Fruit fly (Drosophila melanogaster) whole organism, embryonic: ENCODE results near the gene Dpm3.
A peak's percentile ranks its signal among the peaks of the same experiment; 100 is the strongest.

ENCODE experiments used
- Bgb ChIP-seq: fragments of 200-800 bp; sonication (Bioruptor generic); IDR thresholded peaks from 2 replicates; pipeline ENCODE4 v1.3.6; 2022; ENCODE audit warnings: missing biosample characterization, missing genetic modification characterization; ENCODE audit not compliant: partially characterized antibody
- CG10565 ChIP-seq: fragments of 200-800 bp; sonication (Bioruptor generic); optimal IDR thresholded peaks from 3 replicates; lab custom pipeline; 2016; ENCODE audit warnings: missing biosample characterization, mild to moderate bottlenecking, missing genetic modification characterization
- CG14050 ChIP-seq: fragments of 200-800 bp; sonication (Bioruptor generic); IDR thresholded peaks from 3 replicates; pipeline ENCODE4 v1.3.6; 2022; ENCODE audit warnings: missing biosample characterization, missing genetic modification characterization
- CG14965 ChIP-seq: fragments of 200-800 bp; sonication (Bioruptor generic); optimal IDR thresholded peaks from 2 replicates; lab custom pipeline; 2016; ENCODE audit warnings: missing biosample characterization, missing genetic modification characterization, borderline replicate concordance
- CG15073 ChIP-seq: fragments of 200-800 bp; sonication (Bioruptor generic); optimal IDR thresholded peaks from 2 replicates; lab custom pipeline; 2016; ENCODE audit warnings: missing biosample characterization, missing genetic modification characterization
- CG16779 ChIP-seq: fragments of 200-800 bp; sonication (Bioruptor generic); IDR thresholded peaks from 2 replicates; pipeline ENCODE4 v1.3.6; 2022; ENCODE audit warnings: missing biosample characterization, missing genetic modification characterization
- CG17359 ChIP-seq: fragments of 200-800 bp; sonication (Bioruptor generic); optimal IDR thresholded peaks from 3 replicates; lab custom pipeline; 2018; ENCODE audit warnings: missing biosample characterization, mild to moderate bottlenecking, missing genetic modification characterization, moderate library complexity
- CG17912 ChIP-seq: fragments of 200-800 bp; sonication (Bioruptor generic); optimal IDR thresholded peaks from 2 replicates; lab custom pipeline; 2018; ENCODE audit warnings: missing biosample characterization, mild to moderate bottlenecking, missing genetic modification characterization
- CG3281 ChIP-seq: fragments of 200-800 bp; sonication (Bioruptor generic); optimal IDR thresholded peaks from 3 replicates; lab custom pipeline; 2017; ENCODE audit warnings: missing biosample characterization, mild to moderate bottlenecking, missing genetic modification characterization
- CG6765 ChIP-seq: fragments of 200-800 bp; sonication (Bioruptor generic); optimal IDR thresholded peaks from 3 replicates; lab custom pipeline; 2017; ENCODE audit warnings: missing biosample characterization, mild to moderate bottlenecking, missing genetic modification characterization
- CG7839 ChIP-seq: fragments of 200-800 bp; sonication (Bioruptor generic); optimal IDR thresholded peaks from 3 replicates; lab custom pipeline; 2018; ENCODE audit warnings: missing biosample characterization, mild to moderate bottlenecking, missing genetic modification characterization, moderate library complexity
- CG7963 ChIP-seq: fragments of 200-800 bp; sonication (Bioruptor generic); IDR thresholded peaks from 3 replicates; pipeline ENCODE4 v1.3.6; 2022; ENCODE audit warnings: missing biosample characterization, missing genetic modification characterization; ENCODE audit not compliant: partially characterized antibody
- CG7987 ChIP-seq: fragments of 200-800 bp; sonication (Bioruptor generic); optimal IDR thresholded peaks from 2 replicates; lab custom pipeline; 2018; ENCODE audit warnings: missing biosample characterization, mild to moderate bottlenecking, missing genetic modification characterization, moderate library complexity
- CG9609 ChIP-seq: fragments of 200-800 bp; sonication (Bioruptor generic); optimal IDR thresholded peaks from 3 replicates; lab custom pipeline; 2016; ENCODE audit warnings: missing biosample characterization, missing genetic modification characterization
- CG9727 ChIP-seq: fragments of 200-800 bp; sonication (Bioruptor generic); optimal IDR thresholded peaks from 3 replicates; lab custom pipeline; 2017; ENCODE audit warnings: missing biosample characterization, mild to moderate bottlenecking, missing genetic modification characterization
- Dad ChIP-seq: fragments of 200-800 bp; sonication (Bioruptor generic); optimal IDR thresholded peaks from 3 replicates; lab custom pipeline; 2016; ENCODE audit warnings: missing biosample characterization, missing genetic modification characterization
- Doc2 ChIP-seq: fragments of 200-800 bp; sonication (Bioruptor generic); IDR thresholded peaks from 2 replicates; pipeline ENCODE4 v1.3.6; 2022; ENCODE audit warnings: missing biosample characterization, missing genetic modification characterization
- E2f1 ChIP-seq: fragments of 200-800 bp; sonication (Bioruptor generic); IDR thresholded peaks from 2 replicates; pipeline ENCODE4 v1.3.6; 2022; ENCODE audit warnings: missing biosample characterization, missing genetic modification characterization
- ERR ChIP-seq: fragments of 200-800 bp; sonication (Bioruptor generic); optimal IDR thresholded peaks from 2 replicates; lab custom pipeline; 2016; ENCODE audit warnings: missing biosample characterization, missing genetic modification characterization
- Hr39 ChIP-seq: fragments of >200 bp; optimal IDR thresholded peaks from 2 replicates; lab custom pipeline; 2017
- Lhr ChIP-seq: fragments of 200-800 bp; sonication (Bioruptor generic); optimal IDR thresholded peaks from 3 replicates; lab custom pipeline; 2017; ENCODE audit warnings: mild to moderate bottlenecking, missing biosample characterization, missing genetic modification reagents, missing genetic modification characterization
- Mad ChIP-seq: fragments of 200-800 bp; sonication (Bioruptor generic); optimal IDR thresholded peaks from 2 replicates; lab custom pipeline; 2016; ENCODE audit warnings: missing biosample characterization, missing genetic modification characterization
- Poxn ChIP-seq: fragments of 200-800 bp; sonication (Bioruptor generic); IDR thresholded peaks from 2 replicates; pipeline ENCODE4 v1.3.6; 2022; ENCODE audit warnings: missing biosample characterization, missing genetic modification characterization
- Scr ChIP-seq: fragments of 200-800 bp; sonication (Bioruptor generic); IDR thresholded peaks from 2 replicates; pipeline ENCODE4 v1.3.6; 2022; ENCODE audit warnings: missing biosample characterization, missing genetic modification characterization; ENCODE audit not compliant: partially characterized antibody
- Sox100B ChIP-seq: fragments of 200-800 bp; sonication (Bioruptor generic); optimal IDR thresholded peaks from 3 replicates; lab custom pipeline; 2018; ENCODE audit warnings: missing biosample characterization, mild to moderate bottlenecking, missing genetic modification characterization
- Sox102F ChIP-seq: fragments of 200-800 bp; sonication (Bioruptor generic); optimal IDR thresholded peaks from 2 replicates; lab custom pipeline; 2018; ENCODE audit warnings: missing biosample characterization, mild to moderate bottlenecking, missing genetic modification characterization, moderate library complexity
- Sry-δ ChIP-seq: fragments of 200-800 bp; sonication (Bioruptor generic); optimal IDR thresholded peaks from 2 replicates; lab custom pipeline; 2016; ENCODE audit warnings: missing biosample characterization, missing genetic modification characterization
- aop ChIP-seq: fragments of 200-800 bp; sonication (Bioruptor generic); IDR thresholded peaks from 2 replicates; pipeline ENCODE4 v1.3.6; 2022; ENCODE audit warnings: missing biosample characterization, missing genetic modification characterization
- bigmax ChIP-seq: fragments of 200-800 bp; sonication (Bioruptor generic); optimal IDR thresholded peaks from 2 replicates; lab custom pipeline; 2018; ENCODE audit warnings: missing biosample characterization, mild to moderate bottlenecking, missing genetic modification characterization
- cad ChIP-seq: fragments of >200 bp; optimal IDR thresholded peaks from 2 replicates; lab custom pipeline; 2017; ENCODE audit warnings: missing biosample characterization, missing genetic modification characterization
- cg ChIP-seq: fragments of 200-800 bp; sonication (Bioruptor generic); optimal IDR thresholded peaks from 3 replicates; lab custom pipeline; 2019; ENCODE audit warnings: missing biosample characterization, mild to moderate bottlenecking, missing genetic modification characterization, moderate library complexity
- croc ChIP-seq: fragments of 200-800 bp; sonication (Bioruptor generic); conservative IDR thresholded peaks from 3 replicates; pipeline ENCODE4 v1.3.6; 2022; ENCODE audit warnings: missing biosample characterization, missing genetic modification characterization
- fd64A ChIP-seq: fragments of 200-800 bp; sonication (Bioruptor generic); optimal IDR thresholded peaks from 3 replicates; lab custom pipeline; 2018; ENCODE audit warnings: missing biosample characterization, mild to moderate bottlenecking, missing genetic modification characterization
- fd96Cb ChIP-seq: fragments of 200-800 bp; sonication (Bioruptor generic); optimal IDR thresholded peaks from 2 replicates; lab custom pipeline; 2018; ENCODE audit warnings: missing biosample characterization, mild to moderate bottlenecking, missing genetic modification characterization, moderate library complexity
- gfzf ChIP-seq: fragments of 200-800 bp; sonication (Bioruptor generic); optimal IDR thresholded peaks from 2 replicates; lab custom pipeline; 2016; ENCODE audit warnings: missing biosample characterization, mild to moderate bottlenecking, missing genetic modification characterization, moderate library complexity
- ken ChIP-seq: fragments of 200-800 bp; sonication (Bioruptor generic); IDR thresholded peaks from 3 replicates; pipeline ENCODE4 v1.3.6; 2022; ENCODE audit warnings: missing biosample characterization, missing genetic modification characterization
- knrl ChIP-seq: fragments of 200-800 bp; sonication (Bioruptor generic); IDR thresholded peaks from 3 replicates; pipeline ENCODE4 v1.3.6; 2022; ENCODE audit warnings: missing biosample characterization, missing genetic modification characterization; ENCODE audit not compliant: partially characterized antibody
- mam ChIP-seq: fragments of 200-800 bp; sonication (Bioruptor generic); optimal IDR thresholded peaks from 3 replicates; lab custom pipeline; 2016; ENCODE audit warnings: missing biosample characterization, missing genetic modification characterization
- org-1 ChIP-seq: fragments of 200-800 bp; sonication (Bioruptor generic); optimal IDR thresholded peaks from 2 replicates; lab custom pipeline; 2017; ENCODE audit warnings: missing biosample characterization, missing genetic modification characterization
- pan ChIP-seq, 4 experiments: fragments of >200 bp in 3 of 4; fragments of 200-800 bp in 1 of 4; sonication (Bioruptor generic) in 1 of 4; optimal IDR thresholded peaks in 3 of 4; IDR thresholded peaks in 1 of 4; 2 replicates each; pipeline versions ENCODE4 v1.3.6 to Lab custom; 2017 to 2022; ENCODE audit warnings: missing biosample characterization in 2 of 4, missing genetic modification characterization in 2 of 4, mixed read lengths in 1 of 4
- row ChIP-seq: fragments of 200-800 bp; sonication (Bioruptor generic); IDR thresholded peaks from 3 replicates; pipeline ENCODE4 v1.3.6; 2022; ENCODE audit warnings: missing biosample characterization, missing genetic modification characterization
- so ChIP-seq: fragments of 200-800 bp; sonication (Bioruptor generic); IDR thresholded peaks from 3 replicates; pipeline ENCODE4 v1.3.6; 2022; ENCODE audit warnings: missing biosample characterization, missing genetic modification characterization
- tin ChIP-seq: fragments of 200-800 bp; sonication (Bioruptor generic); optimal IDR thresholded peaks from 3 replicates; lab custom pipeline; 2016; ENCODE audit warnings: missing biosample characterization, missing genetic modification characterization
- tio ChIP-seq: fragments of 200-800 bp; sonication (Bioruptor generic); optimal IDR thresholded peaks from 2 replicates; lab custom pipeline; 2017; ENCODE audit warnings: missing biosample characterization, missing genetic modification characterization, inconsistent platforms
- tll ChIP-seq, 2 experiments: fragments of 200-800 bp in 1 of 2; fragments of >200 bp in 1 of 2; sonication (Bioruptor generic) in 1 of 2; optimal IDR thresholded peaks; 2 replicates each; lab custom pipeline; 2017 to 2019; ENCODE audit warnings: missing biosample characterization in 2 of 2, missing genetic modification characterization in 2 of 2, mild to moderate bottlenecking in 1 of 2, moderate library complexity in 1 of 2
- twi ChIP-seq: fragments of 200-800 bp; optimal IDR thresholded peaks from 2 replicates; lab custom pipeline; 2019; ENCODE audit warnings: missing biosample characterization, mild to moderate bottlenecking, missing genetic modification characterization, moderate library complexity
- wor ChIP-seq: fragments of 200-800 bp; sonication (Bioruptor generic); IDR thresholded peaks from 2 replicates; pipeline ENCODE4 v1.3.6; 2022; ENCODE audit warnings: missing biosample characterization, missing genetic modification characterization
- z ChIP-seq: fragments of 200-800 bp; sonication (Bioruptor generic); IDR thresholded peaks from 3 replicates; pipeline ENCODE4 v1.3.6; 2022; ENCODE audit warnings: missing biosample characterization, missing genetic modification characterization
- zf30C ChIP-seq: fragments of 200-800 bp; sonication (Bioruptor generic); optimal IDR thresholded peaks from 3 replicates; lab custom pipeline; 2018; ENCODE audit warnings: missing biosample characterization, mild to moderate bottlenecking, missing genetic modification characterization
- zfh1 ChIP-seq: fragments of 200-800 bp; sonication (Bioruptor generic); IDR thresholded peaks from 3 replicates; pipeline ENCODE4 v1.3.6; 2022; ENCODE audit warnings: missing biosample characterization, missing genetic modification characterization

Dpm3 gene

DNA sequence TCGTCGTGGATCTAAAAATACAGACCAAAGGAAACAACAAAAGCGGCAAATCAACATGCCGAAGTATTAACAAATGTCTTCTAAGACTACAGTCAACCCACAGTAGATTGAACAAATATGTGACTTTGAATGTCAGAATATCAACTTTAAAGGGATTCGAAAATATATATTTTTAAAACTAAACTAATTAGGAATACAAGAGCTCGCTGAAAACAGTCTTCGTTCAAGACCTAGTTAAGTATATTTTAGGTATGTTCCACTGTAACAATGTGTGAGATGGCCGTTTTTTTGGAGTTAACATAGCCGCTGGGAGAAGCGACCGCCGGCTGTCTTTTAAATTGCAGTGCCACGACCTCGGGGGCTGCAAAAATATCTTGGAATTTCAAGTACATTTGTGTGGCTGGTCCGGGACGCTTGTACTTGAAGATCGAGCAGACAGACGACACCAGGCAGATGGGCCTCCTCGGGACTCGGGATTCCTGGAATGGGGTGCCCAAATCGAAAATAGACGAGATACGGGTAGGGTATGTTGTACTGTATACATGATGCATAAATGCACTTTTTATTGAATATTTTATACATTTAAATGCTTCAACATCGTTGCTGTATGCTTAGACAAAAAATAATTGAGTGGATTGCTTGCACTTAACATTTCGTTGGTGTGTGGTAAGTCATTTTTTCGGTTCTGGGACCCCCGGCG is 25.6 kb upstream of the Dpm3 start (continued):
- TF ChIP-seq Mad (peak; percentile 12), gfzf (GFP tag; lab: Kevin White, UChicago) (no peak), tin (GFP tag; lab: Kevin White, UChicago) (peak; percentile 77), Bgb (no peak), Lhr (peak; percentile 5), Dad (GFP tag; lab: Kevin White, UChicago) (peak; percentile 27), Sox100B (GFP tag; lab: Kevin White, UChicago) (peak; percentile 46), z (GFP tag; lab: Robert Waterston, UW) (no peak), CG6765 (GFP tag; lab: Kevin White, UChicago) (no peak), CG17912 (GFP tag; lab: Kevin White, UChicago) (no peak), Sry-δ (peak; percentile 19), Hr39 (lab: Kevin White, UChicago) (no peak), zfh1 (peak; percentile 81), tll (GFP tag; optimal IDR thresholded peaks at IDR 0.05; lab: Kevin White, UChicago) (no peak), zf30C (no peak), cad (no peak), fd96Cb (peak; percentile 79), tio (GFP tag; lab: Kevin White, UChicago) (peak; percentile 45), CG14050 (GFP tag; lab: Robert Waterston, UW) (peak; percentile 47; the same call in 2 of the 3 replicates), fd64A (no peak), pan (optimal IDR thresholded peaks at IDR 0.05; lab: Kevin White, UChicago) (no peak), pan (GFP tag; optimal IDR thresholded peaks at IDR 0.05 in 1 of 2, IDR thresholded peaks at IDR 0.05 in 1 of 2) (peak in 1 of 2 experiments; percentile 79), CG9727 (GFP tag; lab: Kevin White, UChicago) (peak; percentile 59), Sox102F (GFP tag; lab: Kevin White, UChicago) (peak; percentile 80), so (peak; percentile 65; the same call in 1 of the 3 replicates), CG15073 (GFP tag; lab: Kevin White, UChicago) (no peak), Poxn (no peak), CG16779 (GFP tag; lab: Robert Waterston, UW) (no peak), twi (peak; percentile 90), croc (GFP tag; lab: Robert Waterston, UW) (peak; percentile 49), mam (peak; percentile 42), org-1 (GFP tag; lab: Kevin White, UChicago) (peak; percentile 45), CG7963 (GFP tag; lab: Robert Waterston, UW) (no peak), knrl (GFP tag; lab: Robert Waterston, UW) (no peak), bigmax (GFP tag; lab: Kevin White, UChicago) (no peak), CG7987 (GFP tag; lab: Kevin White, UChicago) (no peak), Doc2 (GFP tag; lab: Robert Waterston, UW) (no peak), cg (GFP tag; lab: Kevin White, UChicago) (no peak), ERR (no peak)

DNA sequence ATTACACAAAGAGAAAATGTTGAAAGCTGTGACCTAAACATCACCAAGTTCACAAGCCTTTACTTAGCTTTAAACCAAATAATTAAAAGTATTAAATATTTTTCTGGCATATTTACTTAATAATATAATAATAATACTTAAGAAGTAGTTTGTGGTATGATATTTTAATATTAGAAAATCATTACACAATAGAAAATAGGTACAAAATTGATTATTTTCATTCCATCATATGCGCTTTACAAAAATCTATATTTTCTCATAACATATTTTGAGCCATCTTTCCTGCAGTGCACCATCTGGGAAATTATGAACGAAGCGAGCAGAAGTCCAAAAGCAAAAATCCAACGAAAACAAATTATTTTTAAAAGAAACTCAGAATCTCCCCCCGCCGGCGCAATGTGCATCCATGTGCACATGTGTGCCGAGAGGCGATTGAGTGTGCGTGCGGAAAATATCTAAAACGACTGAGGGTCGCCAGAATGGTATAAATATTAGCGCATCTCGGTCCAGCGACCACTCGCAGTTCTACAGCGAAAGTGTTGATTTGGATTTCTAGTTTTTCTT is 22.7 kb upstream of the Dpm3 start, which contains the start of gene Act87E:
Gene Act87E (plus strand): TSS at position 514 of the 564 bp plus-strand sequence.
- TF ChIP-seq CG9609 (GFP tag; lab: Kevin White, UChicago) (no peak), CG3281 (GFP tag; lab: Kevin White, UChicago) (peak; percentile 60), E2f1 (GFP tag; lab: Robert Waterston, UW) (peak; percentile 35; the same call in 1 of the 2 replicates), CG7839 (peak; percentile 78), ken (GFP tag; lab: Robert Waterston, UW) (no peak), Scr (GFP tag; lab: Robert Waterston, UW) (no peak), CG17359 (tag; lab: Kevin White, UChicago) (peak; percentile 64), fd64A (no peak), aop (GFP tag; lab: Robert Waterston, UW) (no peak), CG10565 (GFP tag; lab: Kevin White, UChicago) (no peak), row (peak; percentile 71), CG14965 (no peak), wor (GFP tag; lab: Robert Waterston, UW) (peak; percentile 15; the same call in 1 of the 2 replicates)
